Fruit fly (Drosophila melanogaster) whole organism, embryonic: Measurements from ENCODE around the gene Rnb.

Experiments used
- Abd-B ChIP-seq: fragments of 200-800 bp; sonication (Bioruptor generic); optimal IDR thresholded peaks from 2 replicates; lab custom pipeline; 2018; ENCODE audit warnings: missing biosample characterization, mild to moderate bottlenecking, missing genetic modification characterization, moderate library complexity
- B-H1 ChIP-seq: fragments of 200-800 bp; sonication (Bioruptor generic); IDR thresholded peaks from 3 replicates; pipeline ENCODE4 v1.3.6; 2022; ENCODE audit warnings: missing biosample characterization, missing genetic modification characterization
- Bgb ChIP-seq: fragments of 200-800 bp; sonication (Bioruptor generic); IDR thresholded peaks from 2 replicates; pipeline ENCODE4 v1.3.6; 2022; ENCODE audit warnings: missing biosample characterization, missing genetic modification characterization; ENCODE audit not compliant: partially characterized antibody
- CG10274 ChIP-seq: fragments of 200-800 bp; sonication (Bioruptor generic); optimal IDR thresholded peaks from 3 replicates; lab custom pipeline; 2017; ENCODE audit warnings: missing biosample characterization, mild to moderate bottlenecking, missing genetic modification characterization
- CG12299 ChIP-seq: fragments of 200-800 bp; sonication (Bioruptor generic); optimal IDR thresholded peaks from 2 replicates; lab custom pipeline; 2018; ENCODE audit warnings: missing biosample characterization, mild to moderate bottlenecking, missing genetic modification characterization
- CG17186 ChIP-seq: fragments of 200-800 bp; sonication (Bioruptor generic); optimal IDR thresholded peaks from 3 replicates; lab custom pipeline; 2017; ENCODE audit warnings: missing biosample characterization, missing genetic modification reagents, missing genetic modification characterization
- CG17359 ChIP-seq: fragments of 200-800 bp; sonication (Bioruptor generic); optimal IDR thresholded peaks from 3 replicates; lab custom pipeline; 2018; ENCODE audit warnings: missing biosample characterization, mild to moderate bottlenecking, missing genetic modification characterization, moderate library complexity
- CG32772 ChIP-seq: fragments of 200-800 bp; sonication (Bioruptor generic); IDR thresholded peaks from 2 replicates; pipeline ENCODE4 v1.3.6; 2022; ENCODE audit warnings: missing biosample characterization, missing genetic modification characterization
- CG5953 ChIP-seq: fragments of 200-800 bp; sonication (Bioruptor generic); IDR thresholded peaks from 2 replicates; pipeline ENCODE4 v1.3.6; 2022; ENCODE audit warnings: missing biosample characterization, missing genetic modification characterization
- CG7271 ChIP-seq: fragments of 200-800 bp; sonication (Bioruptor generic); optimal IDR thresholded peaks from 2 replicates; lab custom pipeline; 2018; ENCODE audit warnings: missing biosample characterization, mild to moderate bottlenecking, missing genetic modification characterization, moderate library complexity
- CG9215 ChIP-seq: fragments of 200-800 bp; sonication (Bioruptor generic); IDR thresholded peaks from 2 replicates; pipeline ENCODE4 v1.3.6; 2022; ENCODE audit warnings: missing biosample characterization, missing genetic modification characterization
- CG9609 ChIP-seq: fragments of 200-800 bp; sonication (Bioruptor generic); optimal IDR thresholded peaks from 3 replicates; lab custom pipeline; 2016; ENCODE audit warnings: missing biosample characterization, missing genetic modification characterization
- CG9932 ChIP-seq: fragments of 200-800 bp; sonication (Bioruptor generic); IDR thresholded peaks from 2 replicates; pipeline ENCODE4 v1.3.6; 2022; ENCODE audit warnings: missing biosample characterization, missing genetic modification characterization
- CTCF ChIP-seq: fragments of 200-800 bp; sonication (Bioruptor generic); optimal IDR thresholded peaks from 2 replicates; lab custom pipeline; 2017; ENCODE audit warnings: missing biosample characterization, mild to moderate bottlenecking, missing genetic modification characterization, moderate library complexity
- CoRest ChIP-seq: fragments of 200-800 bp; sonication (Bioruptor generic); optimal IDR thresholded peaks from 3 replicates; lab custom pipeline; 2018; ENCODE audit warnings: missing biosample characterization, mild to moderate bottlenecking, missing genetic modification characterization, moderate library complexity
- Dbx ChIP-seq: fragments of 200-800 bp; sonication (Bioruptor generic); IDR thresholded peaks from 3 replicates; pipeline ENCODE4 v1.3.6; 2022; ENCODE audit warnings: missing biosample characterization, missing genetic modification characterization
- Dip2 ChIP-seq: fragments of 200-800 bp; sonication (Bioruptor generic); IDR thresholded peaks from 2 replicates; pipeline ENCODE4 v1.3.6; 2022; ENCODE audit warnings: missing biosample characterization, missing genetic modification characterization
- Dll ChIP-seq: fragments of 200-800 bp; sonication (Bioruptor generic); IDR thresholded peaks from 4 replicates; pipeline ENCODE4 v1.3.6; 2022; ENCODE audit warnings: missing biosample characterization, missing genetic modification characterization; ENCODE audit not compliant: partially characterized antibody
- HLH3B ChIP-seq: fragments of 200-800 bp; sonication (Bioruptor generic); IDR thresholded peaks from 2 replicates; pipeline ENCODE4 v1.3.6; 2022; ENCODE audit warnings: missing biosample characterization, missing genetic modification characterization
- HLH54F ChIP-seq: fragments of 200-800 bp; sonication (Bioruptor generic); optimal IDR thresholded peaks from 3 replicates; lab custom pipeline; 2016; ENCODE audit warnings: missing biosample characterization, missing genetic modification characterization
- Hand ChIP-seq: fragments of 200-800 bp; sonication (Bioruptor generic); optimal IDR thresholded peaks from 2 replicates; lab custom pipeline; 2017; ENCODE audit warnings: mild to moderate bottlenecking, missing biosample characterization, missing genetic modification reagents, missing genetic modification characterization
- Hr3 ChIP-seq: fragments of 200-800 bp; sonication (Bioruptor generic); optimal IDR thresholded peaks from 3 replicates; lab custom pipeline; 2016; ENCODE audit warnings: missing biosample characterization, missing genetic modification characterization
- Jarid2 ChIP-seq: fragments of 200-800 bp; sonication (Bioruptor generic); optimal IDR thresholded peaks from 3 replicates; lab custom pipeline; 2017; ENCODE audit warnings: mild to moderate bottlenecking, missing biosample characterization, missing genetic modification reagents, missing genetic modification characterization
- MTF-1 ChIP-seq: fragments of 200-800 bp; sonication (Bioruptor generic); optimal IDR thresholded peaks from 2 replicates; lab custom pipeline; 2018; ENCODE audit warnings: missing biosample characterization, mild to moderate bottlenecking, missing genetic modification characterization, borderline replicate concordance
- Trl ChIP-seq, 3 experiments: fragments of >200 bp in 2 of 3; fragments of 200-800 bp in 1 of 3; sonication (Bioruptor generic) in 1 of 3; optimal IDR thresholded peaks; 2 replicates in 1 of 3; 3 replicates in 2 of 3; lab custom pipeline; 2016 to 2017; ENCODE audit warnings: missing biosample characterization in 1 of 3, missing genetic modification characterization in 1 of 3
- amos ChIP-seq: fragments of 200-800 bp; sonication (Bioruptor generic); IDR thresholded peaks from 2 replicates; pipeline ENCODE4 v1.3.6; 2022; ENCODE audit warnings: missing biosample characterization, missing genetic modification characterization; ENCODE audit not compliant: partially characterized antibody
- ap ChIP-seq: fragments of 200-800 bp; sonication (Bioruptor generic); IDR thresholded peaks from 2 replicates; pipeline ENCODE4 v1.3.6; 2022; ENCODE audit warnings: missing biosample characterization, missing genetic modification characterization
- ato ChIP-seq: fragments of 200-800 bp; sonication (Bioruptor generic); IDR thresholded peaks from 2 replicates; pipeline ENCODE4 v1.3.6; 2022; ENCODE audit warnings: missing biosample characterization, missing genetic modification characterization; ENCODE audit not compliant: partially characterized antibody
- ci ChIP-seq: fragments of 200-800 bp; sonication (Bioruptor generic); IDR thresholded peaks from 3 replicates; pipeline ENCODE4 v1.3.6; 2022; ENCODE audit warnings: missing biosample characterization, missing genetic modification characterization
- danr ChIP-seq: fragments of 200-800 bp; sonication (Bioruptor generic); IDR thresholded peaks from 2 replicates; pipeline ENCODE4 v1.3.6; 2022; ENCODE audit warnings: missing biosample characterization, missing genetic modification characterization
- disco-r ChIP-seq: fragments of 200-800 bp; sonication (Bioruptor generic); optimal IDR thresholded peaks from 2 replicates; lab custom pipeline; 2016; ENCODE audit warnings: missing biosample characterization, missing genetic modification characterization
- dm ChIP-seq: fragments of 200-800 bp; sonication (Bioruptor generic); optimal IDR thresholded peaks from 3 replicates; lab custom pipeline; 2016; ENCODE audit warnings: missing biosample characterization, missing genetic modification characterization
- gcm2 ChIP-seq: fragments of 200-800 bp; sonication (Bioruptor generic); optimal IDR thresholded peaks from 2 replicates; lab custom pipeline; 2016; ENCODE audit warnings: missing biosample characterization, missing genetic modification characterization
- h ChIP-seq: fragments of >200 bp; optimal IDR thresholded peaks from 2 replicates; lab custom pipeline; 2017
- jigr1 ChIP-seq: fragments of 200-800 bp; sonication (Bioruptor generic); IDR thresholded peaks from 3 replicates; pipeline ENCODE4 v1.3.6; 2022; ENCODE audit warnings: missing biosample characterization, missing genetic modification characterization
- kay ChIP-seq: fragments of 200-800 bp; sonication (Bioruptor generic); optimal IDR thresholded peaks from 2 replicates; lab custom pipeline; 2016; ENCODE audit warnings: missing biosample characterization, missing genetic modification characterization
- ken ChIP-seq: fragments of 200-800 bp; sonication (Bioruptor generic); IDR thresholded peaks from 3 replicates; pipeline ENCODE4 v1.3.6; 2022; ENCODE audit warnings: missing biosample characterization, missing genetic modification characterization
- lilli ChIP-seq: fragments of 200-800 bp; sonication (Bioruptor generic); optimal IDR thresholded peaks from 3 replicates; lab custom pipeline; 2016; ENCODE audit warnings: missing biosample characterization, missing genetic modification characterization
- maf-S ChIP-seq: fragments of 200-800 bp; sonication (Bioruptor generic); optimal IDR thresholded peaks from 2 replicates; lab custom pipeline; 2016; ENCODE audit warnings: missing biosample characterization, missing genetic modification characterization
- mirr ChIP-seq: fragments of 200-800 bp; sonication (Bioruptor generic); optimal IDR thresholded peaks from 3 replicates; lab custom pipeline; 2018; ENCODE audit warnings: missing biosample characterization, mild to moderate bottlenecking, missing genetic modification characterization
- mld ChIP-seq: fragments of 200-800 bp; sonication (Bioruptor generic); IDR thresholded peaks from 3 replicates; pipeline ENCODE4 v1.3.6; 2022; ENCODE audit warnings: missing biosample characterization, missing genetic modification characterization; ENCODE audit not compliant: partially characterized antibody
- nerfin-1 ChIP-seq: fragments of 200-800 bp; sonication (Bioruptor generic); optimal IDR thresholded peaks from 3 replicates; lab custom pipeline; 2019; ENCODE audit warnings: missing biosample characterization, mild to moderate bottlenecking, missing genetic modification characterization, moderate library complexity
- nom ChIP-seq: fragments of 200-800 bp; sonication (Bioruptor generic); optimal IDR thresholded peaks from 2 replicates; lab custom pipeline; 2017; ENCODE audit warnings: missing biosample characterization, missing genetic modification characterization, mild to moderate bottlenecking, moderate library complexity, missing genetic modification reagents
- pnt ChIP-seq: fragments of 200-800 bp; sonication (Bioruptor generic); optimal IDR thresholded peaks from 3 replicates; lab custom pipeline; 2016; ENCODE audit warnings: missing biosample characterization, missing genetic modification characterization
- scrt ChIP-seq: fragments of 200-800 bp; sonication (Bioruptor generic); optimal IDR thresholded peaks from 2 replicates; lab custom pipeline; 2018; ENCODE audit warnings: missing biosample characterization, mild to moderate bottlenecking, missing genetic modification characterization, moderate library complexity
- so ChIP-seq: fragments of 200-800 bp; sonication (Bioruptor generic); IDR thresholded peaks from 3 replicates; pipeline ENCODE4 v1.3.6; 2022; ENCODE audit warnings: missing biosample characterization, missing genetic modification characterization
- sob ChIP-seq: fragments of 200-800 bp; sonication (Bioruptor generic); IDR thresholded peaks from 2 replicates; pipeline ENCODE4 v1.3.6; 2022; ENCODE audit warnings: missing biosample characterization, missing genetic modification characterization
- tgo ChIP-seq: fragments of 200-800 bp; sonication (Bioruptor generic); IDR thresholded peaks from 3 replicates; pipeline ENCODE4 v1.3.6; 2022; ENCODE audit warnings: missing biosample characterization, missing genetic modification characterization
- tin ChIP-seq: fragments of 200-800 bp; sonication (Bioruptor generic); optimal IDR thresholded peaks from 3 replicates; lab custom pipeline; 2016; ENCODE audit warnings: missing biosample characterization, missing genetic modification characterization
- wdn ChIP-seq: fragments of 200-800 bp; sonication (Bioruptor generic); IDR thresholded peaks from 2 replicates; pipeline ENCODE4 v1.3.6; 2022; ENCODE audit warnings: missing biosample characterization, missing genetic modification characterization

The Rnb gene

DNA sequence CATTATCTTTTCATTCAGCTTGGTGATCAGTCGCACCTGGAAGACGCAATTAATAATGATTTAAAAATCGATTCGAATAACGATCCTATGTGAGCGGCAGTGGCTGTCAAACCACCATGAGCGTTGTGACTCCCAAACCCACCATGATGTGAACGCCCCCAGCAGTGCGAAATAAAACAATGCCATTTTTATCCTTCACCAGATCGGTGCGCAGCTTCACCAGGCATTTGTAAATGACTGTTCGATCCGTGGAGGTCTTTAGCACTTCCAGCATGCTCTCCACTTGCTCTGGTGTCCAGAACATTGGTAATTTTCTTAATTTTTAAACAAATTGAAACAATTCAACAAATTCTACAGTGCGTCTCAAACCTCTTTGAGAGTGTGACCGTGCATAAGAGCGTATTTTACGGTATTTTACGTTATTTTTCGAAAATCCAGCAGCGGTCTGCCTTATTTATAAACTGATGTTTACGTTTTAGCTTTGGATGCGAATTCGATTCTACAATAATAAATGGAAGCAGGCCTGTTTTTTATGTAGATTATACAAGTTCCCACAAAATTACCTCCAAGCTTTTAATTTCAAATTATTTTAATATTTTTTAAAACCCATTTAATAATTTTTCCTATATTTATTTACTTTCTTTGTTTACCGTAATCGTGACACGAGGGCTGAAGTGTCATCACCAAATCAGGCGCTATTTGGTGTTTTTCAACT is at the start of gene Rnb, which contains the start of gene Drice (continued):
- TF ChIP-seq dm (GFP tag; lab: Kevin White, UChicago) (no peak), tgo (GFP tag; lab: Robert Waterston, UW) (peak; percentile 47), tin (GFP tag; lab: Kevin White, UChicago) (peak; percentile 38), B-H1 (GFP tag; lab: Robert Waterston, UW) (no peak), wdn (GFP tag; lab: Robert Waterston, UW) (no peak), MTF-1 (no peak), h (lab: Kevin White, UChicago) (no peak), danr (GFP tag; lab: Robert Waterston, UW) (no peak), ato (GFP tag; lab: Robert Waterston, UW) (no peak), Hand (GFP tag; lab: Kevin White, UChicago) (no peak), mirr (GFP tag; lab: Kevin White, UChicago) (peak; percentile 14), disco-r (GFP tag; lab: Kevin White, UChicago) (no peak), sob (GFP tag; lab: Robert Waterston, UW) (peak; percentile 70), mld (no peak), lilli (GFP tag; lab: Kevin White, UChicago) (peak; percentile 48), pnt (GFP tag; lab: Kevin White, UChicago) (no peak), Dbx (GFP tag; lab: Robert Waterston, UW) (peak; percentile 31; the same call in 1 of the 3 replicates), kay (peak; percentile 83), Hr3 (GFP tag; lab: Kevin White, UChicago) (peak; percentile 41), CG5953 (GFP tag; lab: Robert Waterston, UW) (0 out of 2 replicates have a peak, but pooled peaks have one; percentile 6), ci (GFP tag; lab: Robert Waterston, UW) (no peak), nerfin-1 (tag; lab: Kevin White, UChicago) (no peak), Dll (GFP tag; lab: Robert Waterston, UW) (peak; percentile 86), Bgb (GFP tag; lab: Robert Waterston, UW) (peak; percentile 61), scrt (GFP tag; lab: Kevin White, UChicago) (no peak), CG9609 (GFP tag; lab: Kevin White, UChicago) (no peak), jigr1 (GFP tag; lab: Robert Waterston, UW) (no peak), CG12299 (tag; lab: Kevin White, UChicago) (no peak), nom (peak; percentile 25), CG9932 (GFP tag; lab: Robert Waterston, UW) (peak; percentile 72), ap (0 out of 2 replicates have a peak, but pooled peaks have one; percentile 13), gcm2 (GFP tag; lab: Kevin White, UChicago) (no peak), Abd-B (GFP tag; lab: Kevin White, UChicago) (no peak), Trl (optimal IDR thresholded peaks at IDR 0.05; lab: Kevin White, UChicago) (no peak), Trl (GFP tag; optimal IDR thresholded peaks at IDR 0.05; lab: Kevin White, UChicago) (no peak), maf-S (GFP tag; lab: Kevin White, UChicago) (no peak), HLH3B (GFP tag; lab: Robert Waterston, UW) (no peak), CG9215 (GFP tag; lab: Robert Waterston, UW) (0 out of 2 replicates have a peak, but pooled peaks have one; percentile 15), CG7271 (tag; lab: Kevin White, UChicago) (no peak), CG17359 (tag; lab: Kevin White, UChicago) (peak; percentile 51), HLH54F (GFP tag; lab: Kevin White, UChicago) (no peak), amos (GFP tag; lab: Robert Waterston, UW) (peak; percentile 68), so (GFP tag; lab: Robert Waterston, UW) (no peak), CG17186 (GFP tag; lab: Kevin White, UChicago) (peak; percentile 42), Dip2 (GFP tag; lab: Robert Waterston, UW) (no peak), Jarid2 (no peak), CG32772 (0 out of 2 replicates have a peak, but pooled peaks have one; percentile 25), ken (no peak), CTCF (GFP tag; lab: Kevin White, UChicago) (no peak), CoRest (peak; percentile 75), CG10274 (GFP tag; lab: Kevin White, UChicago) (no peak)
